Worm (Caenorhabditis elegans): ENCODE data around the gene fbf-2.

DNA sequence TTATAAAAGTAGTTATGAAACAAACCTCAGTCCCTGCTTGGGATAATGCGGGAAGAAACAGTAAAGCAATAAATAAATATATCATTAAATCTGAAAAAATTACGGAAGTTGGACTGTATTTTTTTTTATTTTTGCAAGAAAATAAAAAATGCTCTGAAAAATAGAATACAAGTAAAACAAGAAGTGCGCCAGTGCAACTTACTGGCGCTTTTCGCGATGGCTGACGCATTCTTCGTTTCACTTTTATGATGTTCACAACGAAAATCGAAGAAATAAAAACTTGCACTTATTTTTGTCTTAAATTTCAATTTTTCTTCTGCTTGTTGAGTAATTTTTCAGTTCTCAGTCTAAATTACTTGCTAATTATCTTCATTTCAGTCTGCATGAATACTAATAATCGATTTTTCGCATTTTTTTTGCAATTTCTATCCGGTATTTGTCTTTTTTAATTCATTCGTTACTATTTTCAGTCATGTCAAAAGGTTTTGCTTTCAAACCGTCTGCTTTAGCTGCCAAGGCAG, 43.6 kb downstream of the fbf-2 start, which contains the start of the genes R12C12.6 and ran-5:
- TF ChIP-seq elt-2 (tag; optimal IDR thresholded peaks at IDR 0.05) = peak; percentile 74
- TF ChIP-seq mec-3 (tag; optimal IDR thresholded peaks at IDR 0.05; ENCODE audit: borderline replicate concordance) = no peak
- no peak for TF ChIP-seq ahr-1 (tag; optimal IDR thresholded peaks at IDR 0.05)
- TF ChIP-seq lim-6 (tag; optimal IDR thresholded peaks at IDR 0.05) = no peak
- no peak for TF ChIP-seq syd-9 (tag; optimal IDR thresholded peaks at IDR 0.05)
- no peak for TF ChIP-seq nhr-11 (tag; optimal IDR thresholded peaks at IDR 0.05)
- TF ChIP-seq hlh-30 (tag; optimal IDR thresholded peaks at IDR 0.05; ENCODE audit: insufficient read depth) = no peak
- no peak for TF ChIP-seq hlh-6 (tag; optimal IDR thresholded peaks at IDR 0.05)
- TF ChIP-seq elt-4 (tag; optimal IDR thresholded peaks at IDR 0.05) = no peak
- no peak for TF ChIP-seq eyg-1 (tag; optimal IDR thresholded peaks at IDR 0.05)

All from whole organism, late embryonic.